Fruit fly (Drosophila melanogaster) Kc167 (cell line): ENCODE data around the gene Spn77Bc.

ENCODE experiments used
- h ChIP-seq: fragments of >200 bp; optimal IDR thresholded peaks from 3 replicates; lab custom pipeline; 2018; ENCODE audit warnings: missing external identifiers
- psq ChIP-seq: fragments of >200 bp; optimal IDR thresholded peaks from 2 replicates; lab custom pipeline; 2017; ENCODE audit warnings: missing external identifiers
- ttk ChIP-seq: sonication (Bioruptor generic); optimal IDR thresholded peaks from 2 replicates; lab custom pipeline; 2017; ENCODE audit warnings: missing external identifiers

DNA sequence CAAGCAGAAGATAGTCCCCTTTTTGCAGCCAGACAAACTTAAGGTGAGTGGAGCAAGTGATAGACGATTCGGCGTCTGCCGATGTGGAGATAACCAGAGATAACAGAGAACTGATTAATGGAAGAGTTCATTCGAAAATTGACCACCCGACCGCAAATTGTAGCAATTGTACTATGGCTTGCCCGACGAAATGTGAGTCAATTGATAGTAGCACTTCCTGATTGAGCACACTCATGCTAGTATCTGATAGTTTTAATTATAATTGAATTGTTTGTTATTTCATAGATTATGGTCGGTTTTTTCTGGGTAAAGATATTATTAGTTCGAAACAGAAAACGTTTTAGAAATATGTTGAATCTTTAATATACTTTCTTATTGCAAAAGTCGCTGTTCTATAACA, 11.9 kb downstream of the Spn77Bc start:
- no peak for TF ChIP-seq h (lab: Kevin White, UChicago)
- TF ChIP-seq psq (lab: Kevin White, UChicago) = no peak
- TF ChIP-seq ttk (lab: Kevin White, UChicago) = no peak
